Fruit fly (Drosophila melanogaster) whole organism, embryonic: ENCODE results near the gene Indy.

Experiments used
- CG10267 ChIP-seq: fragments of 200-800 bp; sonication (Bioruptor generic); optimal IDR thresholded peaks from 2 replicates; lab custom pipeline; 2018; ENCODE audit warnings: missing biosample characterization, mild to moderate bottlenecking, missing genetic modification characterization, moderate library complexity
- CG10462 ChIP-seq: fragments of 200-800 bp; sonication (Bioruptor generic); optimal IDR thresholded peaks from 2 replicates; lab custom pipeline; 2016; ENCODE audit warnings: missing biosample characterization, missing genetic modification characterization
- CG10654 ChIP-seq: fragments of 200-800 bp; sonication (Bioruptor generic); optimal IDR thresholded peaks from 2 replicates; lab custom pipeline; 2016; ENCODE audit warnings: missing biosample characterization, missing genetic modification characterization
- CG12236 ChIP-seq: fragments of 200-800 bp; sonication (Bioruptor generic); optimal IDR thresholded peaks from 2 replicates; lab custom pipeline; 2016; ENCODE audit warnings: missing biosample characterization, missing genetic modification characterization
- CG1233 ChIP-seq: fragments of 200-800 bp; sonication (Bioruptor generic); optimal IDR thresholded peaks from 4 replicates; lab custom pipeline; 2018; ENCODE audit warnings: missing biosample characterization, mild to moderate bottlenecking, missing genetic modification characterization
- CG13287 ChIP-seq: fragments of 200-800 bp; sonication (Bioruptor generic); IDR thresholded peaks from 2 replicates; pipeline ENCODE4 v1.3.6; 2022; ENCODE audit warnings: missing biosample characterization, missing genetic modification characterization; ENCODE audit not compliant: partially characterized antibody
- CG13624 ChIP-seq: fragments of 200-800 bp; sonication (Bioruptor generic); optimal IDR thresholded peaks from 2 replicates; lab custom pipeline; 2016; ENCODE audit warnings: missing biosample characterization, missing genetic modification characterization
- CG15514 ChIP-seq: fragments of 200-800 bp; sonication (Bioruptor generic); optimal IDR thresholded peaks from 3 replicates; lab custom pipeline; 2017; ENCODE audit warnings: missing biosample characterization, missing genetic modification characterization, mild to moderate bottlenecking, moderate library complexity, missing genetic modification reagents
- CG1603 ChIP-seq: fragments of 200-800 bp; sonication (Bioruptor generic); optimal IDR thresholded peaks from 2 replicates; lab custom pipeline; 2019; ENCODE audit warnings: missing biosample characterization, mild to moderate bottlenecking, missing genetic modification characterization, moderate library complexity
- CG1792 ChIP-seq: fragments of 200-800 bp; sonication (Bioruptor generic); optimal IDR thresholded peaks from 2 replicates; lab custom pipeline; 2016; ENCODE audit warnings: missing biosample characterization, missing genetic modification characterization
- CG18262 ChIP-seq: fragments of 200-800 bp; optimal IDR thresholded peaks from 3 replicates; lab custom pipeline; 2019; ENCODE audit warnings: missing biosample characterization, mild to moderate bottlenecking, missing genetic modification characterization, moderate library complexity
- CG2116 ChIP-seq: fragments of 200-800 bp; sonication (Bioruptor generic); optimal IDR thresholded peaks from 3 replicates; lab custom pipeline; 2018; ENCODE audit warnings: missing biosample characterization, mild to moderate bottlenecking, missing genetic modification characterization
- CG2202 ChIP-seq: fragments of 200-800 bp; sonication (Bioruptor generic); optimal IDR thresholded peaks from 2 replicates; lab custom pipeline; 2018; ENCODE audit warnings: missing biosample characterization, mild to moderate bottlenecking, missing genetic modification characterization
- CG32772 ChIP-seq: fragments of 200-800 bp; sonication (Bioruptor generic); IDR thresholded peaks from 2 replicates; pipeline ENCODE4 v1.3.6; 2022; ENCODE audit warnings: missing biosample characterization, missing genetic modification characterization
- CG3407 ChIP-seq: fragments of 200-800 bp; sonication (Bioruptor generic); optimal IDR thresholded peaks from 2 replicates; lab custom pipeline; 2018; ENCODE audit warnings: missing biosample characterization, mild to moderate bottlenecking, missing genetic modification characterization
- CG3995 ChIP-seq: fragments of 200-800 bp; sonication (Bioruptor generic); optimal IDR thresholded peaks from 3 replicates; lab custom pipeline; 2016; ENCODE audit warnings: missing biosample characterization, missing genetic modification characterization
- CG4360 ChIP-seq: fragments of 200-800 bp; sonication (Bioruptor generic); IDR thresholded peaks from 2 replicates; pipeline ENCODE4 v1.3.6; 2022; ENCODE audit warnings: missing biosample characterization, missing genetic modification characterization
- CG4730 ChIP-seq: fragments of 200-800 bp; sonication (Bioruptor generic); IDR thresholded peaks from 2 replicates; pipeline ENCODE4 v1.3.6; 2022; ENCODE audit warnings: missing biosample characterization, missing genetic modification characterization
- CG6813 ChIP-seq: fragments of 200-800 bp; sonication (Bioruptor generic); optimal IDR thresholded peaks from 2 replicates; lab custom pipeline; 2017; ENCODE audit warnings: missing biosample characterization, missing genetic modification characterization, mild to moderate bottlenecking, moderate library complexity, missing genetic modification reagents
- CG7372 ChIP-seq: fragments of 200-800 bp; sonication (Bioruptor generic); IDR thresholded peaks from 2 replicates; pipeline ENCODE4 v1.3.6; 2022; ENCODE audit warnings: missing biosample characterization, missing genetic modification characterization
- CG9817 ChIP-seq: fragments of 200-800 bp; sonication (Bioruptor generic); optimal IDR thresholded peaks from 2 replicates; lab custom pipeline; 2018; ENCODE audit warnings: missing biosample characterization, mild to moderate bottlenecking, missing genetic modification characterization, moderate library complexity
- D ChIP-seq, 2 experiments: fragments of 200-800 bp in 1 of 2; fragments of >200 bp in 1 of 2; sonication (Bioruptor generic) in 1 of 2; optimal IDR thresholded peaks; 2 replicates in 1 of 2; 3 replicates in 1 of 2; lab custom pipeline; 2017; ENCODE audit warnings: mild to moderate bottlenecking in 1 of 2, missing biosample characterization in 1 of 2, missing genetic modification characterization in 1 of 2, missing genetic modification reagents in 1 of 2
- D19B ChIP-seq: fragments of 200-800 bp; sonication (Bioruptor generic); optimal IDR thresholded peaks from 2 replicates; lab custom pipeline; 2017; ENCODE audit warnings: missing biosample characterization, mild to moderate bottlenecking, missing genetic modification characterization
- Fer2 ChIP-seq: fragments of 200-800 bp; sonication (Bioruptor generic); optimal IDR thresholded peaks from 2 replicates; lab custom pipeline; 2018; ENCODE audit warnings: missing biosample characterization, mild to moderate bottlenecking, missing genetic modification characterization, moderate library complexity
- H15 ChIP-seq: fragments of 200-800 bp; sonication (Bioruptor generic); IDR thresholded peaks from 3 replicates; pipeline ENCODE4 v1.3.6; 2022; ENCODE audit warnings: missing biosample characterization, missing genetic modification characterization
- H2.0 ChIP-seq: fragments of 200-800 bp; sonication (Bioruptor generic); IDR thresholded peaks from 2 replicates; pipeline ENCODE4 v1.3.6; 2022; ENCODE audit warnings: missing biosample characterization, missing genetic modification characterization
- Hr78 ChIP-seq, 2 experiments: fragments of 200-800 bp in 1 of 2; fragments of >200 bp in 1 of 2; sonication (Bioruptor generic) in 1 of 2; optimal IDR thresholded peaks; 2 replicates each; lab custom pipeline; 2017 to 2019; ENCODE audit warnings: missing biosample characterization in 2 of 2, missing genetic modification characterization in 2 of 2, mild to moderate bottlenecking in 1 of 2, moderate library complexity in 1 of 2
- Lpt ChIP-seq: fragments of >200 bp; optimal IDR thresholded peaks from 2 replicates; lab custom pipeline; 2018; ENCODE audit warnings: missing biosample characterization, missing genetic modification characterization
- MESR4 ChIP-seq: fragments of 200-800 bp; sonication (Bioruptor generic); optimal IDR thresholded peaks from 2 replicates; lab custom pipeline; 2018; ENCODE audit warnings: missing biosample characterization, mild to moderate bottlenecking, missing genetic modification characterization, moderate library complexity
- Mrtf ChIP-seq: fragments of 200-800 bp; sonication (Bioruptor generic); IDR thresholded peaks from 3 replicates; pipeline ENCODE4 v1.3.6; 2022; ENCODE audit warnings: missing biosample characterization, missing genetic modification characterization
- NfI ChIP-seq: fragments of 200-800 bp; sonication (Bioruptor generic); optimal IDR thresholded peaks from 3 replicates; lab custom pipeline; 2018; ENCODE audit warnings: missing biosample characterization, mild to moderate bottlenecking, missing genetic modification characterization, moderate library complexity
- Oli ChIP-seq: fragments of 200-800 bp; sonication (Bioruptor generic); optimal IDR thresholded peaks from 2 replicates; lab custom pipeline; 2018; ENCODE audit warnings: missing biosample characterization, mild to moderate bottlenecking, missing genetic modification characterization, moderate library complexity
- Sox100B ChIP-seq: fragments of 200-800 bp; sonication (Bioruptor generic); optimal IDR thresholded peaks from 3 replicates; lab custom pipeline; 2018; ENCODE audit warnings: missing biosample characterization, mild to moderate bottlenecking, missing genetic modification characterization
- abd-A ChIP-seq: fragments of 200-800 bp; sonication (Bioruptor generic); optimal IDR thresholded peaks from 3 replicates; lab custom pipeline; 2019; ENCODE audit warnings: missing biosample characterization, mild to moderate bottlenecking, missing genetic modification characterization, moderate library complexity
- chm ChIP-seq: fragments of 200-800 bp; sonication (Bioruptor generic); IDR thresholded peaks from 2 replicates; pipeline ENCODE4 v1.3.6; 2022; ENCODE audit warnings: missing biosample characterization, missing genetic modification characterization
- ci ChIP-seq: fragments of 200-800 bp; sonication (Bioruptor generic); IDR thresholded peaks from 3 replicates; pipeline ENCODE4 v1.3.6; 2022; ENCODE audit warnings: missing biosample characterization, missing genetic modification characterization
- crc ChIP-seq: fragments of 200-800 bp; sonication (Bioruptor generic); optimal IDR thresholded peaks from 2 replicates; lab custom pipeline; 2016; ENCODE audit warnings: missing biosample characterization, missing genetic modification characterization
- disco-r ChIP-seq: fragments of 200-800 bp; sonication (Bioruptor generic); optimal IDR thresholded peaks from 2 replicates; lab custom pipeline; 2016; ENCODE audit warnings: missing biosample characterization, missing genetic modification characterization
- dysf ChIP-seq: fragments of 200-800 bp; sonication (Bioruptor generic); IDR thresholded peaks from 3 replicates; pipeline ENCODE4 v1.3.6; 2022; ENCODE audit warnings: missing biosample characterization, missing genetic modification characterization
- fd64A ChIP-seq: fragments of 200-800 bp; sonication (Bioruptor generic); optimal IDR thresholded peaks from 3 replicates; lab custom pipeline; 2018; ENCODE audit warnings: missing biosample characterization, mild to moderate bottlenecking, missing genetic modification characterization
- gt ChIP-seq: fragments of 200-800 bp; sonication (Bioruptor generic); IDR thresholded peaks from 2 replicates; pipeline ENCODE4 v1.3.6; 2022; ENCODE audit warnings: missing biosample characterization, missing genetic modification characterization
- jing ChIP-seq: fragments of 200-800 bp; sonication (Bioruptor generic); optimal IDR thresholded peaks from 2 replicates; lab custom pipeline; 2018; ENCODE audit warnings: missing biosample characterization, mild to moderate bottlenecking, missing genetic modification characterization
- lbe ChIP-seq: fragments of 200-800 bp; sonication (Bioruptor generic); optimal IDR thresholded peaks from 2 replicates; lab custom pipeline; 2016; ENCODE audit warnings: missing biosample characterization, mild to moderate bottlenecking, missing genetic modification characterization
- nom ChIP-seq: fragments of 200-800 bp; sonication (Bioruptor generic); optimal IDR thresholded peaks from 2 replicates; lab custom pipeline; 2017; ENCODE audit warnings: missing biosample characterization, missing genetic modification characterization, mild to moderate bottlenecking, moderate library complexity, missing genetic modification reagents
- ranshi ChIP-seq: fragments of 200-800 bp; sonication (Bioruptor generic); IDR thresholded peaks from 2 replicates; pipeline ENCODE4 v1.3.6; 2022; ENCODE audit warnings: missing biosample characterization, missing genetic modification characterization
- rib ChIP-seq: fragments of 200-800 bp; sonication (Bioruptor generic); IDR thresholded peaks from 2 replicates; pipeline ENCODE4 v1.3.6; 2022; ENCODE audit warnings: missing biosample characterization, missing genetic modification characterization
- row ChIP-seq: fragments of 200-800 bp; sonication (Bioruptor generic); IDR thresholded peaks from 3 replicates; pipeline ENCODE4 v1.3.6; 2022; ENCODE audit warnings: missing biosample characterization, missing genetic modification characterization
- slou ChIP-seq: fragments of 200-800 bp; sonication (Bioruptor generic); optimal IDR thresholded peaks from 3 replicates; lab custom pipeline; 2016; ENCODE audit warnings: missing biosample characterization, missing genetic modification characterization
- tin ChIP-seq: fragments of 200-800 bp; sonication (Bioruptor generic); optimal IDR thresholded peaks from 3 replicates; lab custom pipeline; 2016; ENCODE audit warnings: missing biosample characterization, missing genetic modification characterization

Indy gene

dm6 chr3L:18822450-18823220, 23.4 kb downstream of the Indy start, which contains the start of gene Cat (continued):
- TF ChIP-seq CG4360 (GFP tag; lab: Robert Waterston, UW): peak; percentile 93
- peak in 1 of 2 experiments; percentile 98 for TF ChIP-seq Hr78 (GFP tag; optimal IDR thresholded peaks at IDR 0.05; lab: Kevin White, UChicago)
- no peak; the same call in 2 of the 3 replicates for TF ChIP-seq dysf (GFP tag; lab: Robert Waterston, UW)
- no peak; the same call in 2 of the 3 replicates for TF ChIP-seq Mrtf (GFP tag; lab: Robert Waterston, UW)
- TF ChIP-seq CG10462: no peak
- TF ChIP-seq tin (GFP tag; lab: Kevin White, UChicago): peak; percentile 41
- TF ChIP-seq CG3995: peak; percentile 38
- peak; percentile 92 for TF ChIP-seq row (GFP tag; lab: Robert Waterston, UW)
- TF ChIP-seq CG10654 (GFP tag; lab: Kevin White, UChicago): no peak
- no peak for TF ChIP-seq CG12236
- TF ChIP-seq CG2116 (GFP tag; lab: Kevin White, UChicago): peak; percentile 50
- peak; percentile 93 for TF ChIP-seq CG13287 (GFP tag; lab: Robert Waterston, UW)
- TF ChIP-seq CG18262: no peak
- TF ChIP-seq CG15514: peak; percentile 45
- TF ChIP-seq lbe (GFP tag; lab: Kevin White, UChicago): peak; percentile 66
- TF ChIP-seq CG1792: no peak
- peak; percentile 19 for TF ChIP-seq Sox100B (GFP tag; lab: Kevin White, UChicago)
- TF ChIP-seq crc (GFP tag; lab: Kevin White, UChicago): no peak
- TF ChIP-seq jing (GFP tag; lab: Kevin White, UChicago): no peak
- TF ChIP-seq CG13624 (GFP tag; lab: Kevin White, UChicago): peak; percentile 42
- TF ChIP-seq abd-A (tag; lab: Kevin White, UChicago): no peak
- no peak for TF ChIP-seq CG4730 (GFP tag; lab: Robert Waterston, UW)
- no peak for TF ChIP-seq Oli
- TF ChIP-seq nom (GFP tag; lab: Kevin White, UChicago): peak; percentile 100
- no peak for TF ChIP-seq CG7372 (GFP tag; lab: Robert Waterston, UW)
- no peak for TF ChIP-seq fd64A (GFP tag; lab: Kevin White, UChicago)
- TF ChIP-seq ci (GFP tag; lab: Robert Waterston, UW): peak; percentile 52; the same call in 2 of the 3 replicates
- TF ChIP-seq NfI (GFP tag; lab: Kevin White, UChicago): peak; percentile 47
- TF ChIP-seq gt (GFP tag; lab: Robert Waterston, UW): no peak
- no peak for TF ChIP-seq H15 (GFP tag; lab: Robert Waterston, UW)
- TF ChIP-seq slou (GFP tag; lab: Kevin White, UChicago): no peak
- no peak for TF ChIP-seq CG6813 (GFP tag; lab: Kevin White, UChicago)
- TF ChIP-seq MESR4 (GFP tag; lab: Kevin White, UChicago): peak; percentile 75
- no peak for TF ChIP-seq Lpt (GFP tag; lab: Kevin White, UChicago)
- TF ChIP-seq CG32772 (GFP tag; lab: Robert Waterston, UW): no peak
- no peak for TF ChIP-seq CG9817
- no peak for TF ChIP-seq D19B
- TF ChIP-seq ranshi (GFP tag; lab: Robert Waterston, UW): 0 out of 2 replicates have a peak, but pooled peaks have one; percentile 35
- no peak for TF ChIP-seq H2.0
- peak; percentile 46 for TF ChIP-seq CG10267 (tag; lab: Kevin White, UChicago)
- peak; percentile 22 for TF ChIP-seq D (optimal IDR thresholded peaks at IDR 0.05; lab: Kevin White, UChicago)
- TF ChIP-seq D (GFP tag; optimal IDR thresholded peaks at IDR 0.05; lab: Kevin White, UChicago): no peak
- TF ChIP-seq rib (GFP tag; lab: Robert Waterston, UW): peak; percentile 53; the same call in 1 of the 2 replicates
- no peak for TF ChIP-seq disco-r (GFP tag; lab: Kevin White, UChicago)
- TF ChIP-seq chm: peak; percentile 37; the same call in 1 of the 2 replicates
- peak; percentile 54 for TF ChIP-seq CG1603 (tag; lab: Kevin White, UChicago)
- TF ChIP-seq CG1233 (GFP tag; lab: Kevin White, UChicago): peak; percentile 6
- TF ChIP-seq Fer2 (tag; lab: Kevin White, UChicago): no peak
- TF ChIP-seq CG2202: peak; percentile 32
- no peak for TF ChIP-seq CG3407 (GFP tag; lab: Kevin White, UChicago)
